Worm (Caenorhabditis elegans): ENCODE data around the gene F58D2.2.

DNA sequence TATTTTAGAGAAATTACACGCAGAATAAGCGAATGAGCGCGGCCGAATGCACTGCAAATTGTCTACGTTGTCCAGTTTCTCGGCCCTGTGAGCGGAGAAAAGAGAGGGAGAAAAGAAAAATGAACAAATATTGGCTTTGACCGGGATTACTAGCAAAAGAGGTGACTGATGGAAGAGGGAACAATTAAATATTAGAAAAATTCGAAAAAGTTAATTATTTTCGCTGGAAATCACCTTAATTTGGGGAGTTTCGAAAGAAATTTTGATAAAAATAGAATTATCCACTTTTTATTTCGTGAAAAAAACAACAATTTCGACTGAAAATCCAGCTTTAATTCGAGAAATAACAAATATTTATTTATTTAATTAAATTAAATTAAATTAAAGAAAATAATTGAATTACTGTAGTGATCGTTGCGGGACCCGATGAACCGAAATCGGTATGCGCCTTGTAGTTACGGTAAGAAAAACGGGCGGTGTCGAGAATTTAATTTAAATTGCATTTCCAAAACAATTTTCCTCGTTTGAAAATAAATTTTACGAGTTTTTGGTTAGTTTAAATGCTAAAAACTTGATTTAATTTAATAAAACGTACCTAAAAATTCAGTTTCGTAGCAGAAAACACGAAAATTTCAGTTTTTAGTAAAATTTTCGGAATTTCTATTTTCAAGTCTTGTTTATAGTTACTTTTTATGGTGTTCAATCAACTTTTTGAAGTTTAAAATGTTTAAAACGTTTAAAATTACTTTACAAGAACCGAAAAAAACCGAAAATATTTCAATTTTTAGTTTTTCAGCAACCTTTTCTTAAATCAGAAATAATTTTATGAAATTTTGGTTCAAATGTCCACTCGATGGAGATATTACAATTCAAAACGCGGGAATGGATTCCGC is 34.9 kb upstream of the F58D2.2 start, which contains the start of the genes crld-1 and msh-5:
- TF ChIP-seq F13H6.1 (tag; optimal IDR thresholded peaks at IDR 0.05) (no peak), nhr-6 (tag; optimal IDR thresholded peaks at IDR 0.05) (no peak)
